Worm (Caenorhabditis elegans) whole organism, early embryonic: ENCODE results near the gene npr-1.

ENCODE experiments used
- B0310.2 ChIP-seq: sonication (generic microtip); optimal IDR thresholded peaks from 2 replicates; lab custom pipeline; 2016; ENCODE audit warnings: mild to moderate bottlenecking, missing genetic modification characterization, missing compliant biosample characterization
- F13C5.2 ChIP-seq: sonication (generic microtip); optimal IDR thresholded peaks from 2 replicates; lab custom pipeline; 2017; ENCODE audit warnings: mild to moderate bottlenecking, missing genetic modification characterization, inconsistent platforms, missing compliant biosample characterization
- aly-1 ChIP-seq: sonication (generic microtip); optimal IDR thresholded peaks from 2 replicates; lab custom pipeline; 2016; ENCODE audit warnings: missing genetic modification characterization, missing compliant biosample characterization
- ama-1 ChIP-seq: fragments of 150-350 bp; optimal IDR thresholded peaks from 2 replicates; lab custom pipeline; 2014
- ceh-13 ChIP-seq: fragments of 200-800 bp; sonication (Bioruptor generic); optimal IDR thresholded peaks from 2 replicates; lab custom pipeline; 2018; ENCODE audit warnings: mild to moderate bottlenecking, missing genetic modification characterization, missing compliant biosample characterization
- ets-7 ChIP-seq: sonication (generic microtip); optimal IDR thresholded peaks from 2 replicates; lab custom pipeline; 2016; ENCODE audit warnings: missing genotype, missing genetic modification characterization, missing compliant biosample characterization
- flt-1 ChIP-seq: fragments of 200-800 bp; sonication (Bioruptor generic); IDR thresholded peaks from 2 replicates; pipeline ENCODE4 v1.3.6; 2022; ENCODE audit warnings: missing genetic modification characterization, missing compliant biosample characterization
- hmbx-1 ChIP-seq: sonication (generic microtip); optimal IDR thresholded peaks from 2 replicates; lab custom pipeline; 2016; ENCODE audit warnings: mild to moderate bottlenecking, missing genetic modification characterization, missing compliant biosample characterization
- hmg-4 ChIP-seq: fragments of 200-800 bp; sonication (Bioruptor generic); optimal IDR thresholded peaks from 2 replicates; lab custom pipeline; 2018; ENCODE audit warnings: mild to moderate bottlenecking, missing genetic modification characterization, missing compliant biosample characterization
- hnd-1 ChIP-seq: sonication (generic microtip); optimal IDR thresholded peaks from 2 replicates; lab custom pipeline; 2016; ENCODE audit warnings: missing genetic modification characterization, missing compliant biosample characterization
- pes-1 ChIP-seq: fragments of 200-800 bp; sonication (Bioruptor generic); IDR thresholded peaks from 2 replicates; pipeline ENCODE4 v1.3.6; 2022; ENCODE audit warnings: missing genetic modification reagents, missing genetic modification characterization, missing compliant biosample characterization
- tbx-11 ChIP-seq: fragments of 200-800 bp; sonication (Bioruptor generic); IDR thresholded peaks from 2 replicates; pipeline ENCODE4 v1.3.6; 2022; ENCODE audit warnings: missing genetic modification characterization, missing compliant biosample characterization
- tbx-37 ChIP-seq: fragments of 200-800 bp; sonication (Bioruptor generic); conservative IDR thresholded peaks from 2 replicates; pipeline ENCODE4 v1.3.6; 2022; ENCODE audit warnings: missing genetic modification reagents, missing genetic modification characterization, missing compliant biosample characterization
- tra-4 ChIP-seq: sonication (generic microtip); optimal IDR thresholded peaks from 2 replicates; lab custom pipeline; 2017; ENCODE audit warnings: missing genetic modification characterization, missing compliant biosample characterization

DNA sequence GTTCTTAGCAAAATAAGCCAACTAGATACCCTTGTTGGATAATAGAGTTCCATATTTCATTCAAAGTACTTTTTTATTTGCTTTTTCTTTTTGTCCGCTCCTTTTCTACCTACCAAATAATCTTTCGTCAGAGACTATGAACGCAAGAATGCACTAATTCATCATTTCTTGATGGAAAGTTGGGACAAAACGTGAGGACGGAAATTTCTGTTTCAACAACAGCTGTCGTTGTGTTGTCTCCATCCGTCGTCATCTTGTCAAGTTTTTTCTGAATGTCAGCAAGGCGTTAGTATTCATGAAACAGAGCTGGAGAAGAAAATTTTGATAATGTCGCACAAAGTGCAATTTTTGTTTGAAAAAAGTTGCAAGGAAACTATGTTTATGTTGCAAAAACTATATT is 15.0 kb upstream of the npr-1 start:
- TF ChIP-seq ama-1 (no peak), B0310.2 (tag; lab: Kevin White, UChicago) (no peak), pes-1 (GFP tag; lab: Robert Waterston, UW) (no peak), F13C5.2 (tag; lab: Kevin White, UChicago) (no peak), hnd-1 (no peak), hmbx-1 (no peak), flt-1 (no peak), tbx-37 (no peak), aly-1 (tag; lab: Kevin White, UChicago) (no peak), ets-7 (tag; lab: Kevin White, UChicago) (no peak), tbx-11 (GFP tag; lab: Robert Waterston, UW) (no peak), hmg-4 (GFP tag; lab: Kevin White, UChicago) (no peak), tra-4 (tag; lab: Kevin White, UChicago) (no peak), ceh-13 (GFP tag; lab: Kevin White, UChicago) (no peak)
